Worm (Caenorhabditis elegans) whole organism, L2 larva: ENCODE data around the gene icd-1.

Experiments used
- C34F6.9 ChIP-seq: fragments of 150-350 bp; optimal IDR thresholded peaks from 2 replicates; lab custom pipeline; 2014; ENCODE audit warnings: missing biosample characterization, missing genetic modification characterization
- F13H6.1 ChIP-seq: sonication (generic microtip); optimal IDR thresholded peaks from 2 replicates; lab custom pipeline; 2016; ENCODE audit warnings: missing genetic modification characterization, missing compliant biosample characterization
- R02D3.7 ChIP-seq: fragments of 150-350 bp; optimal IDR thresholded peaks from 2 replicates; lab custom pipeline; 2014; ENCODE audit warnings: missing biosample characterization, missing genetic modification characterization
- Y55F3AM.14 ChIP-seq: fragments of 200-800 bp; sonication (Bioruptor generic); optimal IDR thresholded peaks from 2 replicates; lab custom pipeline; 2018; ENCODE audit warnings: mild to moderate bottlenecking, missing genetic modification characterization, missing compliant biosample characterization
- ZK546.5 ChIP-seq: sonication (generic microtip); optimal IDR thresholded peaks from 2 replicates; lab custom pipeline; 2017; ENCODE audit warnings: missing biosample characterization, missing genetic modification characterization
- aly-2 ChIP-seq: fragments of 150-350 bp; optimal IDR thresholded peaks from 2 replicates; lab custom pipeline; 2014; ENCODE audit warnings: missing biosample characterization, missing genetic modification characterization
- ama-1 ChIP-seq: fragments of 150-350 bp; optimal IDR thresholded peaks from 2 replicates; lab custom pipeline; 2018; ENCODE audit warnings: inconsistent platforms
- blmp-1 ChIP-seq: sonication (generic microtip); optimal IDR thresholded peaks from 2 replicates; lab custom pipeline; 2017; ENCODE audit warnings: missing genetic modification characterization, mild to moderate bottlenecking, missing compliant biosample characterization, antibody characterized with exemption, moderate library complexity; ENCODE audit not compliant: insufficient read depth
- ceh-16 ChIP-seq: fragments of 150-350 bp; optimal IDR thresholded peaks from 2 replicates; lab custom pipeline; 2014; ENCODE audit warnings: missing biosample characterization, missing genetic modification characterization
- ceh-82 ChIP-seq: fragments of 150-350 bp; optimal IDR thresholded peaks from 2 replicates; lab custom pipeline; 2014; ENCODE audit warnings: missing biosample characterization, missing genetic modification characterization
- elt-1 ChIP-seq: fragments of 150-350 bp; optimal IDR thresholded peaks from 2 replicates; lab custom pipeline; 2014; ENCODE audit warnings: missing biosample characterization, missing genetic modification characterization
- mdl-1 ChIP-seq, 2 experiments: fragments of 150-350 bp in 1 of 2; sonication (generic microtip) in 1 of 2; optimal IDR thresholded peaks; 2 replicates each; lab custom pipeline; 2017; ENCODE audit warnings: missing biosample characterization in 2 of 2, missing genetic modification characterization in 2 of 2
- nhr-10 ChIP-seq: sonication (generic microtip); optimal IDR thresholded peaks from 2 replicates; lab custom pipeline; 2017; ENCODE audit warnings: missing biosample characterization, missing genetic modification characterization
- nhr-12 ChIP-seq: fragments of 150-350 bp; optimal IDR thresholded peaks from 2 replicates; lab custom pipeline; 2014; ENCODE audit warnings: missing biosample characterization, missing genetic modification characterization
- nhr-129 ChIP-seq: fragments of 150-350 bp; optimal IDR thresholded peaks from 2 replicates; lab custom pipeline; 2014; ENCODE audit warnings: missing biosample characterization, missing genetic modification characterization
- nhr-21 ChIP-seq: fragments of 150-350 bp; optimal IDR thresholded peaks from 2 replicates; lab custom pipeline; 2014; ENCODE audit warnings: missing biosample characterization, missing genetic modification characterization
- nhr-23 ChIP-seq: fragments of 150-350 bp; optimal IDR thresholded peaks from 2 replicates; lab custom pipeline; 2014; ENCODE audit warnings: missing biosample characterization, missing genetic modification reagents, missing genetic modification characterization
- nhr-77 ChIP-seq: fragments of 150-350 bp; optimal IDR thresholded peaks from 2 replicates; lab custom pipeline; 2014; ENCODE audit warnings: missing biosample characterization, missing genetic modification characterization
- peb-1 ChIP-seq: fragments of 150-350 bp; optimal IDR thresholded peaks from 2 replicates; lab custom pipeline; 2014; ENCODE audit warnings: missing biosample characterization, missing genetic modification characterization
- sem-4 ChIP-seq: fragments of 150-350 bp; optimal IDR thresholded peaks from 2 replicates; lab custom pipeline; 2014; ENCODE audit warnings: missing biosample characterization, missing genetic modification reagents, missing genetic modification characterization
- sma-9 ChIP-seq, 2 experiments: fragments of 150-350 bp in 1 of 2; sonication (generic microtip) in 1 of 2; optimal IDR thresholded peaks; 2 replicates each; lab custom pipeline; 2014 to 2016; ENCODE audit warnings: missing genetic modification characterization in 2 of 2, mild to moderate bottlenecking in 1 of 2, missing biosample characterization in 1 of 2, missing compliant biosample characterization in 1 of 2, missing genetic modification reagents in 1 of 2, moderate library complexity in 1 of 2
- snpc-4 ChIP-seq: fragments of 150-350 bp; optimal IDR thresholded peaks from 2 replicates; lab custom pipeline; 2014; ENCODE audit warnings: missing biosample characterization, missing genetic modification characterization
- unc-39 ChIP-seq: fragments of 150-350 bp; optimal IDR thresholded peaks from 2 replicates; lab custom pipeline; 2014; ENCODE audit warnings: missing biosample characterization, missing genetic modification characterization

icd-1 gene

ce11 chrII:6560291-6560690 lies 28.2 kb downstream of the icd-1 start:
- peak; percentile 51 for TF ChIP-seq ama-1 (lab: Kevin White, UChicago)
- TF ChIP-seq nhr-129 (tag; lab: Kevin White, UChicago): peak; percentile 27
- no peak for TF ChIP-seq nhr-21 (tag; lab: Kevin White, UChicago)
- no peak for TF ChIP-seq ZK546.5 (tag; lab: Kevin White, UChicago)
- TF ChIP-seq, all 48 proteins: peak for 2

ce11 chrII:6558887-6559286 lies 29.6 kb downstream of the icd-1 start:
- no peak for TF ChIP-seq ZK546.5 (tag; lab: Kevin White, UChicago)
- TF ChIP-seq nhr-129 (tag; lab: Kevin White, UChicago): no peak
- no peak for TF ChIP-seq nhr-10 (tag; lab: Kevin White, UChicago)
- no peak for TF ChIP-seq F13H6.1 (tag; lab: Kevin White, UChicago)
- no peak for TF ChIP-seq sma-9 (GFP tag; optimal IDR thresholded peaks at IDR 0.05; lab: Kevin White, UChicago)
- no peak for TF ChIP-seq sma-9 (tag; optimal IDR thresholded peaks at IDR 0.05; lab: Kevin White, UChicago)

ce11 chrII:6554677-6555076 lies 33.8 kb downstream of the icd-1 start, which contains the start of gene wrn-1:
wrn-1 (plus strand) TSS chrII:6554977.
- TF ChIP-seq C34F6.9 (tag; lab: Kevin White, UChicago) (no peak), ceh-82 (no peak), nhr-21 (tag; lab: Kevin White, UChicago) (no peak), nhr-10 (tag; lab: Kevin White, UChicago) (no peak), nhr-77 (tag; lab: Kevin White, UChicago) (no peak), nhr-23 (tag; lab: Kevin White, UChicago) (no peak), unc-39 (no peak), aly-2 (tag; lab: Kevin White, UChicago) (no peak), blmp-1 (tag; lab: Kevin White, UChicago) (no peak), Y55F3AM.14 (no peak), F13H6.1 (tag; lab: Kevin White, UChicago) (no peak), snpc-4 (tag; lab: Kevin White, UChicago) (no peak), elt-1 (no peak), ceh-16 (tag; lab: Kevin White, UChicago) (no peak), nhr-12 (tag; lab: Kevin White, UChicago) (no peak), sem-4 (tag; lab: Kevin White, UChicago) (no peak), peb-1 (tag; lab: Kevin White, UChicago) (no peak)

ce11 chrII:6544842-6545410 lies 43.5 kb downstream of the icd-1 start, which contains the start of gene lron-15:
lron-15 (minus strand) TSS chrII:6544892.
- TF ChIP-seq mdl-1 (tag; optimal IDR thresholded peaks at IDR 0.05; lab: Kevin White, UChicago): no peak
- no peak for TF ChIP-seq nhr-10 (tag; lab: Kevin White, UChicago)
- TF ChIP-seq R02D3.7: no peak
- TF ChIP-seq ceh-82: no peak
- no peak for TF ChIP-seq nhr-12 (tag; lab: Kevin White, UChicago)
- TF ChIP-seq blmp-1 (tag; lab: Kevin White, UChicago): no peak
- no peak for TF ChIP-seq C34F6.9 (tag; lab: Kevin White, UChicago)
